Worm (Caenorhabditis elegans): ENCODE data around the gene F59F3.6.
A peak's percentile ranks its signal among the peaks of the same experiment; 100 is the strongest.

The F59F3.6 gene

ce11 chrX:10956972-10957678, 42.0 kb downstream of the F59F3.6 start (continued):
- TF ChIP-seq dmd-6 (GFP tag; IDR thresholded peaks at IDR 0.05) (peak; percentile 89), lin-29 (GFP tag; IDR thresholded peaks at IDR 0.05) (no peak), daf-16 (GFP tag; optimal IDR thresholded peaks at IDR 0.05) (no peak), daf-16 (tag; optimal IDR thresholded peaks at IDR 0.05) (peak; percentile 21), mep-1 (tag; optimal IDR thresholded peaks at IDR 0.05) (no peak), tra-1 (GFP tag; IDR thresholded peaks at IDR 0.05) (peak; percentile 38; the same call in 1 of the 2 replicates), dve-1 (tag; optimal IDR thresholded peaks at IDR 0.05; ENCODE audit: insufficient read depth) (peak; percentile 38), php-3 (GFP tag; IDR thresholded peaks at IDR 0.05) (0 out of 2 replicates have a peak, but pooled peaks have one; percentile 48), sdz-12 (GFP tag; optimal IDR thresholded peaks at IDR 0.05) (no peak), F26F4.8 (GFP tag; conservative IDR thresholded peaks at IDR 0.05) (no peak), ztf-11 (tag; optimal IDR thresholded peaks at IDR 0.05) (no peak), lin-39 (tag; optimal IDR thresholded peaks at IDR 0.05) (no peak)

DNA sequence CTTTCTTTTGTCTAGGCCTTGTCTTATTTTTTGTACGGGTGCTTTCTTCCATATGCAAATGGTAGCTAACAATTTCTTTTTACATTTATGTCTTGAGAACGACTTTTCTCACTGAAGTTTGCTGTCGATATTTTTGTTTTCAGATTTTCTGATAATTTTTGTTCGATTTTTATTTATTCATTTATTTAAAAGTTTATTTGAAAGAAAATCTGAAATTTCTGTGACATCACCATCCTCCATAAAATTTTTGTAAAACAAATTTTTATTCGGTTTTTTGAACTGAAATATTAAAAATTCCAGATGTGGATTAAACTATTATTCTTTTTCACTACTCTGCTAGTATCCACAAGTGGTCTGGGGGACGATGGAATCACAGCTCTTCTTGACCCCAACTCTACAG, 45.2 kb downstream of the F59F3.6 start, which contains the start of gene pbo-4:
Gene pbo-4, plus strand, starts transcription at position 301 of the 400 bp plus-strand sequence.
- no peak for TF ChIP-seq ceh-44 (GFP tag; IDR thresholded peaks at IDR 0.05)
- no peak for TF ChIP-seq zfp-3 (GFP tag; conservative IDR thresholded peaks at IDR 0.05)
- no peak for TF ChIP-seq dve-1 (tag; optimal IDR thresholded peaks at IDR 0.05; ENCODE audit: insufficient read depth)

ce11 chrX:10951922-10952321, 47.2 kb downstream of the F59F3.6 start:
- TF ChIP-seq ceh-62 (tag; optimal IDR thresholded peaks at IDR 0.05), result no peak
- no peak for TF ChIP-seq Y105C5A.15 (GFP tag; IDR thresholded peaks at IDR 0.05)
- 0 out of 2 replicates have a peak, but pooled peaks have one; percentile 15 for TF ChIP-seq dmd-6 (GFP tag; IDR thresholded peaks at IDR 0.05)
- TF ChIP-seq nhr-28 (tag; optimal IDR thresholded peaks at IDR 0.05), result no peak
- no peak for TF ChIP-seq F37D6.2 (tag; optimal IDR thresholded peaks at IDR 0.05)
- TF ChIP-seq egl-27 (tag; optimal IDR thresholded peaks at IDR 0.05), result no peak
- no peak for TF ChIP-seq hmg-1.1 (GFP tag; IDR thresholded peaks at IDR 0.05)
- no peak for TF ChIP-seq daf-19 (GFP tag; conservative IDR thresholded peaks at IDR 0.05)
- no peak for TF ChIP-seq ceh-20 (GFP tag; IDR thresholded peaks at IDR 0.05)
- no peak for TF ChIP-seq daf-12 (tag; optimal IDR thresholded peaks at IDR 0.05)
- TF ChIP-seq daf-16 (GFP tag; optimal IDR thresholded peaks at IDR 0.05), result no peak
- TF ChIP-seq daf-16 (tag; optimal IDR thresholded peaks at IDR 0.05), result peak; percentile 66
- TF ChIP-seq egl-43 (GFP tag; IDR thresholded peaks at IDR 0.05), result no peak
- TF ChIP-seq madf-9 (GFP tag; conservative IDR thresholded peaks at IDR 0.05), result no peak
- no peak for TF ChIP-seq hif-1 (tag; optimal IDR thresholded peaks at IDR 0.05)
- TF ChIP-seq gei-8 (GFP tag; optimal IDR thresholded peaks at IDR 0.05), result no peak
- peak; percentile 39 for TF ChIP-seq dve-1 (tag; optimal IDR thresholded peaks at IDR 0.05; ENCODE audit: insufficient read depth)
- TF ChIP-seq F44E2.7 (GFP tag; IDR thresholded peaks at IDR 0.05), result no peak
- TF ChIP-seq ztf-7 (tag; optimal IDR thresholded peaks at IDR 0.05), result no peak
- TF ChIP-seq nhr-6 (tag; optimal IDR thresholded peaks at IDR 0.05), result no peak
- TF ChIP-seq php-3 (GFP tag; IDR thresholded peaks at IDR 0.05), result peak; percentile 88
- no peak for TF ChIP-seq D1046.2 (GFP tag; IDR thresholded peaks at IDR 0.05)
- TF ChIP-seq nhr-48 (tag; optimal IDR thresholded peaks at IDR 0.05), result peak; percentile 39
- no peak for TF ChIP-seq nhr-237 (tag; optimal IDR thresholded peaks at IDR 0.05)
- no peak for TF ChIP-seq arid-1 (GFP tag; conservative IDR thresholded peaks at IDR 0.05)

- TF ChIP-seq daf-16 (GFP tag; optimal IDR thresholded peaks at IDR 0.05), result no peak
- TF ChIP-seq daf-16 (tag; optimal IDR thresholded peaks at IDR 0.05), result peak; percentile 86
- TF ChIP-seq ceh-20 (GFP tag; IDR thresholded peaks at IDR 0.05), result no peak
- peak; percentile 13 for TF ChIP-seq hlh-30 (tag; optimal IDR thresholded peaks at IDR 0.05; ENCODE audit: insufficient read depth)
- TF ChIP-seq mdl-1 (tag; optimal IDR thresholded peaks at IDR 0.05), result no peak
- peak in 1 of 2 experiments; percentile 74 for TF ChIP-seq unc-62 (GFP tag; optimal IDR thresholded peaks at IDR 0.05 in 1 of 2)
- no peak for TF ChIP-seq unc-62 (tag; optimal IDR thresholded peaks at IDR 0.05)
- no peak for TF ChIP-seq madf-9 (GFP tag; conservative IDR thresholded peaks at IDR 0.05)
Observed at ce11 chrX:10951168-10951567, 47.9 kb downstream of the F59F3.6 start, which contains the start of gene K09C8.7. K09C8.7 (minus strand) TSS chrX:10951393.

Data from whole organism, L4 larva.